Fruit fly (Drosophila melanogaster): Measurements from ENCODE around the gene Usp12-46.
A peak's percentile ranks its signal among the peaks of the same experiment; 100 is the strongest.

Gene Usp12-46

dm6 chr3R:22755187-22755777 lies 4.6 kb downstream of the Usp12-46 start (continued):
- TF ChIP-seq CG2199 (GFP tag; IDR thresholded peaks at IDR 0.05) (0 out of 3 replicates have a peak, but pooled peaks have one; percentile 55), MTF-1 (GFP tag; optimal IDR thresholded peaks at IDR 0.05; ENCODE audit: borderline replicate concordance) (peak; percentile 58), Fer3 (tag; optimal IDR thresholded peaks at IDR 0.05) (no peak), crp (GFP tag; optimal IDR thresholded peaks at IDR 0.05) (peak in 1 of 2 experiments; percentile 15), lov (optimal IDR thresholded peaks at IDR 0.05) (no peak), lov (GFP tag; IDR thresholded peaks at IDR 0.05) (no peak), CG7928 (GFP tag; optimal IDR thresholded peaks at IDR 0.05) (no peak), CG8944 (GFP tag; optimal IDR thresholded peaks at IDR 0.05) (no peak), CG10543 (GFP tag; optimal IDR thresholded peaks at IDR 0.05) (no peak), Med (GFP tag) (peak; percentile 68), luna (GFP tag; optimal IDR thresholded peaks at IDR 0.05) (no peak), Taf1 (GFP tag; IDR thresholded peaks at IDR 0.05) (no peak), Sox102F (GFP tag; optimal IDR thresholded peaks at IDR 0.05) (no peak), sr (GFP tag; IDR thresholded peaks at IDR 0.05) (peak; percentile 46; the same call in 1 of the 3 replicates), z (GFP tag; IDR thresholded peaks at IDR 0.05) (peak; percentile 23; the same call in 1 of the 3 replicates), CHES-1-like (GFP tag; optimal IDR thresholded peaks at IDR 0.05) (no peak), Optix (GFP tag; IDR thresholded peaks at IDR 0.05) (no peak), CG9215 (GFP tag; IDR thresholded peaks at IDR 0.05) (no peak), crol (GFP tag; IDR thresholded peaks at IDR 0.05) (peak; percentile 89), Camta (GFP tag; optimal IDR thresholded peaks at IDR 0.05) (no peak), CG1529 (GFP tag; optimal IDR thresholded peaks at IDR 0.05) (no peak), nerfin-2 (GFP tag; IDR thresholded peaks at IDR 0.05; ENCODE audit: partially characterized antibody) (0 out of 2 replicates have a peak, but pooled peaks have one; percentile 10), Drgx (GFP tag; IDR thresholded peaks at IDR 0.05) (0 out of 2 replicates have a peak, but pooled peaks have one; percentile 8), esg (GFP tag; conservative IDR thresholded peaks at IDR 0.05) (no peak), slbo (GFP tag; IDR thresholded peaks at IDR 0.05) (0 out of 2 replicates have a peak, but pooled peaks have one; percentile 4), Atf6 (GFP tag; IDR thresholded peaks at IDR 0.05) (0 out of 2 replicates have a peak, but pooled peaks have one; percentile 30), CG31365 (tag; optimal IDR thresholded peaks at IDR 0.05) (no peak), pros (GFP tag; optimal IDR thresholded peaks at IDR 0.05) (peak; percentile 78), ttk (GFP tag; IDR thresholded peaks at IDR 0.05) (peak; percentile 33; the same call in 1 of the 2 replicates), tna (GFP tag; IDR thresholded peaks at IDR 0.05; ENCODE audit: partially characterized antibody) (no peak), Oli (tag; optimal IDR thresholded peaks at IDR 0.05) (no peak), Trl (optimal IDR thresholded peaks at IDR 0.05) (peak; percentile 60 to 67), Trl (GFP tag; optimal IDR thresholded peaks at IDR 0.05) (no peak), jigr1 (GFP tag; IDR thresholded peaks at IDR 0.05) (no peak), fu2 (GFP tag; optimal IDR thresholded peaks at IDR 0.05) (no peak), sens-2 (GFP tag; IDR thresholded peaks at IDR 0.05) (no peak), ewg (GFP tag; optimal IDR thresholded peaks at IDR 0.05) (no peak), CG18262 (tag; optimal IDR thresholded peaks at IDR 0.05) (no peak)

dm6 chr3R:22756289-22756688 lies 5.6 kb downstream of the Usp12-46 start:
- peak; percentile 25 for TF ChIP-seq CG13296 (GFP tag; optimal IDR thresholded peaks at IDR 0.05)
- peak; percentile 43 for TF ChIP-seq CG6813 (GFP tag; optimal IDR thresholded peaks at IDR 0.05)
- 0 out of 3 replicates have a peak, but pooled peaks have one; percentile 14 for TF ChIP-seq sr (GFP tag; IDR thresholded peaks at IDR 0.05)
- TF ChIP-seq so (GFP tag; IDR thresholded peaks at IDR 0.05) = peak; percentile 63; the same call in 1 of the 3 replicates
- TF ChIP-seq Blimp-1 (GFP tag; optimal IDR thresholded peaks at IDR 0.05) = peak; percentile 4
- TF ChIP-seq Asciz (GFP tag; optimal IDR thresholded peaks at IDR 0.05) = peak; percentile 22
- TF ChIP-seq cwo (GFP tag; optimal IDR thresholded peaks at IDR 0.05) = no peak
- TF ChIP-seq dmrt99B (tag; optimal IDR thresholded peaks at IDR 0.05) = peak; percentile 18
- TF ChIP-seq CG8281 (tag; optimal IDR thresholded peaks at IDR 0.05) = peak; percentile 6
- no peak for TF ChIP-seq Dref (GFP tag; IDR thresholded peaks at IDR 0.05)
- no peak for TF ChIP-seq hkb (optimal IDR thresholded peaks at IDR 0.05)
- TF ChIP-seq hkb (GFP tag; IDR thresholded peaks at IDR 0.05) = peak; percentile 40
- TF ChIP-seq CG7987 (GFP tag; optimal IDR thresholded peaks at IDR 0.05) = peak; percentile 7
- peak; percentile 9 for TF ChIP-seq CG13894 (tag; optimal IDR thresholded peaks at IDR 0.05)
- TF ChIP-seq CG1233 (GFP tag; optimal IDR thresholded peaks at IDR 0.05) = peak; percentile 6
- TF ChIP-seq Med (GFP tag) = peak; percentile 61

Data from whole organism, embryonic.